Worm (Caenorhabditis elegans): ENCODE measurements around the gene ribo-1.

ribo-1 gene

ce11 chrIV:6937548-6937947 lies 27.1 kb downstream of the ribo-1 start, which contains the start of gene npr-12:
npr-12 (minus strand) TSS chrIV:6937648.
- TF ChIP-seq nhr-120 (GFP tag; IDR thresholded peaks at IDR 0.05) (no peak), F55B11.4 (tag; optimal IDR thresholded peaks at IDR 0.05; ENCODE audit: borderline replicate concordance, insufficient read depth) (no peak), tlf-1 (GFP tag; optimal IDR thresholded peaks at IDR 0.05) (no peak), repo-1 (tag; optimal IDR thresholded peaks at IDR 0.05) (no peak), B0336.3 (GFP tag; IDR thresholded peaks at IDR 0.05) (no peak), unc-130 (GFP tag; optimal IDR thresholded peaks at IDR 0.05) (no peak), mel-28 (tag; optimal IDR thresholded peaks at IDR 0.05; ENCODE audit: borderline replicate concordance) (no peak), ztf-22 (GFP tag; optimal IDR thresholded peaks at IDR 0.05) (no peak), dox-1 (GFP tag; IDR thresholded peaks at IDR 0.05) (no peak), hlh-26 (GFP tag; conservative IDR thresholded peaks at IDR 0.05) (no peak), madf-10 (tag; optimal IDR thresholded peaks at IDR 0.05) (no peak), ceh-91 (GFP tag; IDR thresholded peaks at IDR 0.05) (no peak), lin-26 (GFP tag; IDR thresholded peaks at IDR 0.05) (no peak), gei-17 (GFP tag; optimal IDR thresholded peaks at IDR 0.05) (no peak), F57A8.1 (GFP tag; optimal IDR thresholded peaks at IDR 0.05) (no peak)

ce11 chrIV:6941101-6941500 lies 30.6 kb downstream of the ribo-1 start:
- TF ChIP-seq ceh-58 (GFP tag; IDR thresholded peaks at IDR 0.05): no peak
- TF ChIP-seq Y67H2A.10 (GFP tag; conservative IDR thresholded peaks at IDR 0.05): no peak
- no peak for TF ChIP-seq B0336.3 (GFP tag; IDR thresholded peaks at IDR 0.05)
- no peak for TF ChIP-seq madf-8 (GFP tag; conservative IDR thresholded peaks at IDR 0.05)
- no peak for TF ChIP-seq lin-26 (GFP tag; IDR thresholded peaks at IDR 0.05)
- no peak for TF ChIP-seq mcd-1 (GFP tag; IDR thresholded peaks at IDR 0.05)
- no peak for TF ChIP-seq ccch-3 (GFP tag; optimal IDR thresholded peaks at IDR 0.05)
- TF ChIP-seq sdz-38 (tag; optimal IDR thresholded peaks at IDR 0.05): no peak
- no peak for TF ChIP-seq akir-1 (GFP tag; optimal IDR thresholded peaks at IDR 0.05)
- no peak for TF ChIP-seq egrh-3 (GFP tag; IDR thresholded peaks at IDR 0.05)

- TF ChIP-seq hsf-1 (GFP tag; IDR thresholded peaks at IDR 0.05): no peak
- no peak for TF ChIP-seq F57C9.4 (tag; optimal IDR thresholded peaks at IDR 0.05)
- TF ChIP-seq gei-17 (GFP tag; optimal IDR thresholded peaks at IDR 0.05): no peak
- TF ChIP-seq ccch-3 (GFP tag; optimal IDR thresholded peaks at IDR 0.05): no peak
- TF ChIP-seq tbx-9 (tag; optimal IDR thresholded peaks at IDR 0.05; ENCODE audit: borderline replicate concordance): no peak
- TF ChIP-seq ceh-79 (tag; optimal IDR thresholded peaks at IDR 0.05): no peak
- no peak for TF ChIP-seq ztf-22 (GFP tag; optimal IDR thresholded peaks at IDR 0.05)
- no peak for TF ChIP-seq rcor-1 (GFP tag; IDR thresholded peaks at IDR 0.05)
- no peak for TF ChIP-seq tbp1 (GFP tag; optimal IDR thresholded peaks at IDR 0.05)
- TF ChIP-seq madf-6 (GFP tag; IDR thresholded peaks at IDR 0.05): no peak
Observed at ce11 chrIV:6946832-6947231, 36.3 kb downstream of the ribo-1 start.

- TF ChIP-seq Y53F4B.3 (GFP tag; IDR thresholded peaks at IDR 0.05) (no peak), ceh-27 (GFP tag; optimal IDR thresholded peaks at IDR 0.05) (no peak), lin-54 (GFP tag; optimal IDR thresholded peaks at IDR 0.05) (no peak), ztf-6 (GFP tag; IDR thresholded peaks at IDR 0.05) (no peak), hmg-1.2 (GFP tag; IDR thresholded peaks at IDR 0.05) (no peak), gei-17 (GFP tag; optimal IDR thresholded peaks at IDR 0.05) (no peak), ztf-26 (tag; optimal IDR thresholded peaks at IDR 0.05) (no peak), C06A6.2 (GFP tag; conservative IDR thresholded peaks at IDR 0.05) (no peak), rec-8 (tag; optimal IDR thresholded peaks at IDR 0.05) (no peak), madf-6 (GFP tag; IDR thresholded peaks at IDR 0.05) (no peak), ztf-3 (GFP tag; optimal IDR thresholded peaks at IDR 0.05) (no peak), ekl-4 (GFP tag; IDR thresholded peaks at IDR 0.05) (no peak)
Observed at ce11 chrIV:6951259-6951658, 40.8 kb downstream of the ribo-1 start.
